Worm (Caenorhabditis elegans): ENCODE measurements around the gene fmo-5.

ce11 chrV:945144-945543 is 41.7 kb upstream of the fmo-5 start, which contains the start of gene Y50D4C.3:
- TF ChIP-seq aha-1 (tag): no peak
- no peak for TF ChIP-seq dmd-8 (GFP tag; IDR thresholded peaks at IDR 0.05)
- no peak for TF ChIP-seq zag-1 (tag; optimal IDR thresholded peaks at IDR 0.05)
- no peak for TF ChIP-seq fos-1 (tag; optimal IDR thresholded peaks at IDR 0.05)
- TF ChIP-seq unc-62 (GFP tag; optimal IDR thresholded peaks at IDR 0.05 in 1 of 2): no peak
- no peak for TF ChIP-seq unc-62 (tag; optimal IDR thresholded peaks at IDR 0.05)
- TF ChIP-seq R02D3.7 (tag; optimal IDR thresholded peaks at IDR 0.05): no peak
- TF ChIP-seq aly-2 (tag; optimal IDR thresholded peaks at IDR 0.05): no peak
- TF ChIP-seq dpl-1 (GFP tag; optimal IDR thresholded peaks at IDR 0.05): no peak

Measured in whole organism, L4 larva.